Fruit fly (Drosophila melanogaster): ENCODE data around the gene CG13949.

dm6 chr2L:849138-849744 is 5.9 kb upstream of the CG13949 start:
- TF ChIP-seq Hr38 (GFP tag; optimal IDR thresholded peaks at IDR 0.05) (no peak), Eip78C (GFP tag) (no peak)

Measured in whole organism, prepupa.